Fruit fly (Drosophila melanogaster) whole organism, embryonic: Measurements from ENCODE around the gene OtopLb.

ENCODE experiments used
- Asciz ChIP-seq: fragments of 200-800 bp; sonication (Bioruptor generic); optimal IDR thresholded peaks from 2 replicates; lab custom pipeline; 2017; ENCODE audit warnings: missing biosample characterization, mild to moderate bottlenecking, missing genetic modification characterization, missing genetic modification reagents
- Bteb2 ChIP-seq: fragments of 200-800 bp; sonication (Bioruptor generic); optimal IDR thresholded peaks from 2 replicates; lab custom pipeline; 2016; ENCODE audit warnings: missing biosample characterization, missing genetic modification characterization
- CG10462 ChIP-seq: fragments of 200-800 bp; sonication (Bioruptor generic); optimal IDR thresholded peaks from 2 replicates; lab custom pipeline; 2016; ENCODE audit warnings: missing biosample characterization, missing genetic modification characterization
- CG13287 ChIP-seq: fragments of 200-800 bp; sonication (Bioruptor generic); IDR thresholded peaks from 2 replicates; pipeline ENCODE4 v1.3.6; 2022; ENCODE audit warnings: missing biosample characterization, missing genetic modification characterization; ENCODE audit not compliant: partially characterized antibody
- CG15011 ChIP-seq: fragments of 200-800 bp; sonication (Bioruptor generic); optimal IDR thresholded peaks from 3 replicates; lab custom pipeline; 2018; ENCODE audit warnings: missing biosample characterization, mild to moderate bottlenecking, missing genetic modification characterization
- CG15514 ChIP-seq: fragments of 200-800 bp; sonication (Bioruptor generic); optimal IDR thresholded peaks from 3 replicates; lab custom pipeline; 2017; ENCODE audit warnings: missing biosample characterization, missing genetic modification characterization, mild to moderate bottlenecking, moderate library complexity, missing genetic modification reagents
- CG17359 ChIP-seq: fragments of 200-800 bp; sonication (Bioruptor generic); optimal IDR thresholded peaks from 3 replicates; lab custom pipeline; 2018; ENCODE audit warnings: missing biosample characterization, mild to moderate bottlenecking, missing genetic modification characterization, moderate library complexity
- CG2889 ChIP-seq: fragments of 200-800 bp; sonication (Bioruptor generic); IDR thresholded peaks from 3 replicates; pipeline ENCODE4 v1.3.6; 2022; ENCODE audit warnings: missing biosample characterization, missing genetic modification characterization
- CG30403 ChIP-seq: fragments of 200-800 bp; sonication (Bioruptor generic); optimal IDR thresholded peaks from 3 replicates; lab custom pipeline; 2016; ENCODE audit warnings: missing biosample characterization, missing genetic modification characterization
- CG4404 ChIP-seq: fragments of 200-800 bp; sonication (Bioruptor generic); IDR thresholded peaks from 2 replicates; pipeline ENCODE4 v1.3.6; 2022; ENCODE audit warnings: missing biosample characterization, missing genetic modification characterization
- CG5180 ChIP-seq: fragments of 200-800 bp; sonication (Bioruptor generic); optimal IDR thresholded peaks from 3 replicates; lab custom pipeline; 2017; ENCODE audit warnings: missing biosample characterization, missing genetic modification characterization, mild to moderate bottlenecking, moderate library complexity, missing genetic modification reagents
- CG7745 ChIP-seq: fragments of 200-800 bp; sonication (Bioruptor generic); optimal IDR thresholded peaks from 2 replicates; lab custom pipeline; 2018; ENCODE audit warnings: missing biosample characterization, mild to moderate bottlenecking, missing genetic modification characterization, moderate library complexity
- CG8359 ChIP-seq: fragments of 200-800 bp; sonication (Bioruptor generic); optimal IDR thresholded peaks from 2 replicates; lab custom pipeline; 2017; ENCODE audit warnings: missing biosample characterization, mild to moderate bottlenecking, missing genetic modification characterization, borderline replicate concordance
- CG9609 ChIP-seq: fragments of 200-800 bp; sonication (Bioruptor generic); optimal IDR thresholded peaks from 3 replicates; lab custom pipeline; 2016; ENCODE audit warnings: missing biosample characterization, missing genetic modification characterization
- E2f2 ChIP-seq: fragments of 200-800 bp; sonication (Bioruptor generic); IDR thresholded peaks from 2 replicates; pipeline ENCODE4 v1.3.6; 2022; ENCODE audit warnings: missing biosample characterization, missing genetic modification characterization
- Ets97D ChIP-seq: fragments of 200-800 bp; sonication (Bioruptor generic); optimal IDR thresholded peaks from 3 replicates; lab custom pipeline; 2016; ENCODE audit warnings: missing biosample characterization, missing genetic modification characterization
- H15 ChIP-seq: fragments of 200-800 bp; sonication (Bioruptor generic); IDR thresholded peaks from 3 replicates; pipeline ENCODE4 v1.3.6; 2022; ENCODE audit warnings: missing biosample characterization, missing genetic modification characterization
- HmgZ ChIP-seq: fragments of 200-800 bp; sonication (Bioruptor generic); optimal IDR thresholded peaks from 2 replicates; lab custom pipeline; 2018; ENCODE audit warnings: missing biosample characterization, mild to moderate bottlenecking, missing genetic modification characterization
- Jarid2 ChIP-seq: fragments of 200-800 bp; sonication (Bioruptor generic); optimal IDR thresholded peaks from 3 replicates; lab custom pipeline; 2017; ENCODE audit warnings: mild to moderate bottlenecking, missing biosample characterization, missing genetic modification reagents, missing genetic modification characterization
- NC2β ChIP-seq: fragments of 200-800 bp; sonication (Bioruptor generic); optimal IDR thresholded peaks from 2 replicates; lab custom pipeline; 2016; ENCODE audit warnings: missing biosample characterization, missing genetic modification characterization
- Ravus ChIP-seq: fragments of 200-800 bp; sonication (Bioruptor generic); IDR thresholded peaks from 2 replicates; pipeline ENCODE4 v1.3.6; 2022; ENCODE audit warnings: missing biosample characterization, missing genetic modification characterization
- ac ChIP-seq: fragments of 200-800 bp; sonication (Bioruptor generic); optimal IDR thresholded peaks from 3 replicates; lab custom pipeline; 2017; ENCODE audit warnings: missing biosample characterization, mild to moderate bottlenecking, missing genetic modification characterization
- aop ChIP-seq: fragments of 200-800 bp; sonication (Bioruptor generic); IDR thresholded peaks from 2 replicates; pipeline ENCODE4 v1.3.6; 2022; ENCODE audit warnings: missing biosample characterization, missing genetic modification characterization
- ara ChIP-seq: fragments of 200-800 bp; sonication (Bioruptor generic); IDR thresholded peaks from 2 replicates; pipeline ENCODE4 v1.3.6; 2022; ENCODE audit warnings: missing biosample characterization, missing genetic modification characterization
- az2 ChIP-seq: fragments of 200-800 bp; sonication (Bioruptor generic); optimal IDR thresholded peaks from 3 replicates; lab custom pipeline; 2016; ENCODE audit warnings: missing biosample characterization, missing genetic modification characterization
- bigmax ChIP-seq: fragments of 200-800 bp; sonication (Bioruptor generic); optimal IDR thresholded peaks from 2 replicates; lab custom pipeline; 2018; ENCODE audit warnings: missing biosample characterization, mild to moderate bottlenecking, missing genetic modification characterization
- cas ChIP-seq: fragments of 200-800 bp; sonication (Bioruptor generic); IDR thresholded peaks from 2 replicates; pipeline ENCODE4 v1.3.6; 2022; ENCODE audit warnings: missing biosample characterization, missing genetic modification characterization
- cato ChIP-seq: fragments of 200-800 bp; sonication (Bioruptor generic); optimal IDR thresholded peaks from 2 replicates; lab custom pipeline; 2016; ENCODE audit warnings: missing biosample characterization, missing genetic modification characterization, borderline replicate concordance
- chinmo ChIP-seq: fragments of 200-800 bp; sonication (Bioruptor generic); IDR thresholded peaks from 4 replicates; pipeline ENCODE4 v1.3.6; 2022; ENCODE audit warnings: missing biosample characterization, missing genetic modification characterization; ENCODE audit not compliant: partially characterized antibody
- crol ChIP-seq: fragments of 200-800 bp; sonication (Bioruptor generic); IDR thresholded peaks from 2 replicates; pipeline ENCODE4 v1.3.6; 2022; ENCODE audit warnings: missing biosample characterization, missing genetic modification characterization
- dpn ChIP-seq, 2 experiments: fragments of 200-800 bp; sonication (Bioruptor generic); optimal IDR thresholded peaks; 3 replicates each; lab custom pipeline; 2016; ENCODE audit warnings: missing biosample characterization in 2 of 2, missing genetic modification characterization in 2 of 2
- eyg ChIP-seq: fragments of 200-800 bp; sonication (Bioruptor generic); optimal IDR thresholded peaks from 3 replicates; lab custom pipeline; 2016; ENCODE audit warnings: missing biosample characterization, missing genetic modification characterization
- fd96Cb ChIP-seq: fragments of 200-800 bp; sonication (Bioruptor generic); optimal IDR thresholded peaks from 2 replicates; lab custom pipeline; 2018; ENCODE audit warnings: missing biosample characterization, mild to moderate bottlenecking, missing genetic modification characterization, moderate library complexity
- gfzf ChIP-seq: fragments of 200-800 bp; sonication (Bioruptor generic); optimal IDR thresholded peaks from 2 replicates; lab custom pipeline; 2016; ENCODE audit warnings: missing biosample characterization, mild to moderate bottlenecking, missing genetic modification characterization, moderate library complexity
- hth ChIP-seq: fragments of >200 bp; optimal IDR thresholded peaks from 2 replicates; lab custom pipeline; 2017; ENCODE audit warnings: inconsistent platforms
- kay ChIP-seq: fragments of 200-800 bp; sonication (Bioruptor generic); optimal IDR thresholded peaks from 2 replicates; lab custom pipeline; 2016; ENCODE audit warnings: missing biosample characterization, missing genetic modification characterization
- luna ChIP-seq: fragments of 200-800 bp; sonication (Bioruptor generic); optimal IDR thresholded peaks from 2 replicates; lab custom pipeline; 2016; ENCODE audit warnings: missing biosample characterization, missing genetic modification characterization
- oc ChIP-seq: fragments of 200-800 bp; sonication (Bioruptor generic); optimal IDR thresholded peaks from 2 replicates; lab custom pipeline; 2018; ENCODE audit warnings: missing biosample characterization, mild to moderate bottlenecking, missing genetic modification characterization, moderate library complexity
- pan ChIP-seq, 4 experiments: fragments of >200 bp in 3 of 4; fragments of 200-800 bp in 1 of 4; sonication (Bioruptor generic) in 1 of 4; optimal IDR thresholded peaks in 3 of 4; IDR thresholded peaks in 1 of 4; 2 replicates each; pipeline versions ENCODE4 v1.3.6 to Lab custom; 2017 to 2022; ENCODE audit warnings: missing biosample characterization in 2 of 4, missing genetic modification characterization in 2 of 4, mixed read lengths in 1 of 4
- pfk ChIP-seq: fragments of 200-800 bp; sonication (Bioruptor generic); optimal IDR thresholded peaks from 2 replicates; lab custom pipeline; 2018; ENCODE audit warnings: missing biosample characterization, mild to moderate bottlenecking, missing genetic modification characterization, moderate library complexity
- pnt ChIP-seq: fragments of 200-800 bp; sonication (Bioruptor generic); optimal IDR thresholded peaks from 3 replicates; lab custom pipeline; 2016; ENCODE audit warnings: missing biosample characterization, missing genetic modification characterization
- shn ChIP-seq: fragments of 200-800 bp; sonication (Bioruptor generic); optimal IDR thresholded peaks from 3 replicates; lab custom pipeline; 2016; ENCODE audit warnings: missing biosample characterization, missing genetic modification characterization
- sim ChIP-seq: fragments of 200-800 bp; sonication (Bioruptor generic); IDR thresholded peaks from 2 replicates; pipeline ENCODE4 v1.3.6; 2022; ENCODE audit warnings: missing biosample characterization, missing genetic modification characterization
- trh ChIP-seq: fragments of 200-800 bp; sonication (Bioruptor generic); optimal IDR thresholded peaks from 2 replicates; lab custom pipeline; 2016; ENCODE audit warnings: missing biosample characterization, missing genetic modification characterization
- vnd ChIP-seq: fragments of 200-800 bp; sonication (Bioruptor generic); IDR thresholded peaks from 3 replicates; pipeline ENCODE4 v1.3.6; 2022; ENCODE audit warnings: missing biosample characterization, missing genetic modification characterization; ENCODE audit not compliant: partially characterized antibody
- vvl ChIP-seq: fragments of 200-800 bp; sonication (Bioruptor generic); IDR thresholded peaks from 2 replicates; pipeline ENCODE4 v1.3.6; 2022; ENCODE audit warnings: missing biosample characterization, missing genetic modification characterization

The OtopLb gene

DNA sequence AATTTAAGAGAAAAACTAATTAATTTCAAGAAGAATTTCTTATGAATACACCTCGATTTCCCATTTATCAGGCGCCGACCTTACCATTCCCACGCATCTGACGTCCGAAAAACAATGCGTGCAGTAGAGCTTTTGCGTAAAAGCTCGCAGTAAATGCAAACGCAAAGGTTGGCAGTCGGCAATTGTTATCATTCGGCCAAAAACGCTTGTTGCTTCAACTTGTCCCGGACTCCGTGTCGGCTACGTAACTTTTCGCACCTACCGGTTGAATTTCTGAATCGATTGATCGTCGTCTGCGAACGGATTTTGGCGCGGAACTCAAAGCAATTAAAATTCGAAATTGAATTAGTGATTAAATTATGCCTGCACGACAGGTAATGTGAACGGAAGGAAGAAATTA is 23.6 kb upstream of the OtopLb start, which contains the start of gene CG3277 (continued):
- TF ChIP-seq Jarid2 (GFP tag; lab: Kevin White, UChicago) = peak; percentile 0

DNA sequence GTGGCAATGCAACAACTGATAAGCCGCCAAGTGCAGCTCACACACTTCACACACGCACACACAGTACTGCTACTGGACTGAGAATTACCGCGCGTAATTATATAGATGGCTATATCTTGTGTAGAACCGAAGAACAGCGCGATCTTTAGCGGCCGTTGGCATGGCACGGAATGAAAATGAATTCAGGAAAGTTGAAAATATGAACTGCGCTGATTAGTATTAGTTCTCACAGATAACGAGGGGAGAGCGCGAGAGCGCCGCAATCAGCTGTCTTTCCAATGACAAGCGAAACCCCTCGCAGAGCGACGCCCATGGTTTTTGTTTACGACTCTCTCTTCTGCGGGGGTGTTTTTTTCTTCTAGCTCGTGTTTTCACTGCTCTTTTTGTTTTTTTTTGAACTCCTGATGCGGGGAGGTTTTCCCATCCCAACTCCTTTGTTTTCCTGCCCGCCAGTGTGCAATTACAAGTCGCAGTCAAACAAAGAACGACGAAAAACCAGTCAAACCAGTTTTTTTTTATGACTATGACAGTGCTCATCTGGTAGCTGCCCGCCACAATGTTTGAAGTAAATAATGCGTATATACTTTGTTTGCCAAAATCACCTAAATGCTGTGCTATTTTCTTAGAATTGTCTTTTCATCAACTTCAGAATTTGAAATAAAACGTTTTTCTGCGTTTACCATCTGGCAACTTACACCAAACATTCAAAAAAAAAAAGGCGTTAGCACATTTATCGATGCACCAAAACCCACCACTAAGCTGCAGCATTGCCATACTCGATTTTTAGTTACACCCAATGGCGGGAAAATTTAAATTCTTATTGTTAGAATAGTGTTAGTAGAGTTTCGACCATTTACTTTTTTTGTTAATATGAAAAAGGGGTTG is 22.9 kb upstream of the OtopLb start, which contains the start of gene CG9663:
Gene CG9663, minus strand, starts transcription at position 173 of the 885 bp plus-strand sequence.
- TF ChIP-seq CG30403 (GFP tag; lab: Kevin White, UChicago) (no peak), CG15514 (GFP tag; lab: Kevin White, UChicago) (peak; percentile 35), dpn (GFP tag; optimal IDR thresholded peaks at IDR 0.05; lab: Kevin White, UChicago) (peak; percentile 14 to 34), gfzf (GFP tag; lab: Kevin White, UChicago) (peak; percentile 91), ac (GFP tag; lab: Kevin White, UChicago) (no peak), CG15011 (GFP tag; lab: Kevin White, UChicago) (no peak), Ravus (GFP tag; lab: Robert Waterston, UW) (no peak), CG10462 (no peak), sim (GFP tag; lab: Robert Waterston, UW) (no peak), aop (no peak), crol (GFP tag; lab: Robert Waterston, UW) (peak; percentile 67), Asciz (GFP tag; lab: Kevin White, UChicago) (peak; percentile 20), Bteb2 (GFP tag; lab: Kevin White, UChicago) (no peak), shn (GFP tag; lab: Kevin White, UChicago) (peak; percentile 50), trh (no peak), fd96Cb (tag; lab: Kevin White, UChicago) (no peak), hth (lab: Kevin White, UChicago) (no peak), pan (optimal IDR thresholded peaks at IDR 0.05; lab: Kevin White, UChicago) (no peak), pan (GFP tag; optimal IDR thresholded peaks at IDR 0.05 in 1 of 2, IDR thresholded peaks at IDR 0.05 in 1 of 2) (no peak), bigmax (GFP tag; lab: Kevin White, UChicago) (no peak), az2 (GFP tag; lab: Kevin White, UChicago) (no peak), CG13287 (GFP tag; lab: Robert Waterston, UW) (no peak; the same call in 1 of the 2 replicates), CG7745 (tag; lab: Kevin White, UChicago) (peak; percentile 11), ara (GFP tag; lab: Robert Waterston, UW) (0 out of 2 replicates have a peak, but pooled peaks have one; percentile 23), cas (no peak), kay (no peak), NC2β (GFP tag; lab: Kevin White, UChicago) (peak; percentile 12), CG8359 (GFP tag; lab: Kevin White, UChicago) (no peak), E2f2 (GFP tag; lab: Robert Waterston, UW) (peak; percentile 97), CG4404 (GFP tag; lab: Robert Waterston, UW) (peak; percentile 27; the same call in 1 of the 2 replicates), CG5180 (GFP tag; lab: Kevin White, UChicago) (no peak), CG9609 (GFP tag; lab: Kevin White, UChicago) (no peak), eyg (GFP tag; lab: Kevin White, UChicago) (no peak), chinmo (GFP tag; lab: Robert Waterston, UW) (peak; percentile 65; the same call in 2 of the 4 replicates), CG2889 (GFP tag; lab: Robert Waterston, UW) (no peak), cato (no peak), HmgZ (tag; lab: Kevin White, UChicago) (peak; percentile 46), pnt (GFP tag; lab: Kevin White, UChicago) (no peak), vnd (GFP tag; lab: Robert Waterston, UW) (no peak), Ets97D (GFP tag; lab: Kevin White, UChicago) (peak; percentile 53), CG17359 (tag; lab: Kevin White, UChicago) (no peak), oc (peak; percentile 31), H15 (GFP tag; lab: Robert Waterston, UW) (no peak), vvl (GFP tag; lab: Robert Waterston, UW) (peak; percentile 37; the same call in 1 of the 2 replicates), luna (GFP tag; lab: Kevin White, UChicago) (no peak), pfk (peak; percentile 36)
